Worm (Caenorhabditis elegans) whole organism, L2 larva: ENCODE results near the gene C32C4.3.

Source experiments
- ZK546.5 ChIP-seq: sonication (generic microtip); optimal IDR thresholded peaks from 2 replicates; lab custom pipeline; 2017; ENCODE audit warnings: missing biosample characterization, missing genetic modification characterization
- ceh-82 ChIP-seq: fragments of 150-350 bp; optimal IDR thresholded peaks from 2 replicates; lab custom pipeline; 2014; ENCODE audit warnings: missing biosample characterization, missing genetic modification characterization
- elt-1 ChIP-seq: fragments of 150-350 bp; optimal IDR thresholded peaks from 2 replicates; lab custom pipeline; 2014; ENCODE audit warnings: missing biosample characterization, missing genetic modification characterization
- unc-62 ChIP-seq: fragments of 150-350 bp; optimal IDR thresholded peaks from 2 replicates; lab custom pipeline; 2014; ENCODE audit warnings: missing biosample characterization, missing genetic modification reagents, missing genetic modification characterization
- ztf-11 ChIP-seq: sonication (generic microtip); optimal IDR thresholded peaks from 2 replicates; lab custom pipeline; 2017; ENCODE audit warnings: missing biosample characterization, missing genetic modification characterization

DNA sequence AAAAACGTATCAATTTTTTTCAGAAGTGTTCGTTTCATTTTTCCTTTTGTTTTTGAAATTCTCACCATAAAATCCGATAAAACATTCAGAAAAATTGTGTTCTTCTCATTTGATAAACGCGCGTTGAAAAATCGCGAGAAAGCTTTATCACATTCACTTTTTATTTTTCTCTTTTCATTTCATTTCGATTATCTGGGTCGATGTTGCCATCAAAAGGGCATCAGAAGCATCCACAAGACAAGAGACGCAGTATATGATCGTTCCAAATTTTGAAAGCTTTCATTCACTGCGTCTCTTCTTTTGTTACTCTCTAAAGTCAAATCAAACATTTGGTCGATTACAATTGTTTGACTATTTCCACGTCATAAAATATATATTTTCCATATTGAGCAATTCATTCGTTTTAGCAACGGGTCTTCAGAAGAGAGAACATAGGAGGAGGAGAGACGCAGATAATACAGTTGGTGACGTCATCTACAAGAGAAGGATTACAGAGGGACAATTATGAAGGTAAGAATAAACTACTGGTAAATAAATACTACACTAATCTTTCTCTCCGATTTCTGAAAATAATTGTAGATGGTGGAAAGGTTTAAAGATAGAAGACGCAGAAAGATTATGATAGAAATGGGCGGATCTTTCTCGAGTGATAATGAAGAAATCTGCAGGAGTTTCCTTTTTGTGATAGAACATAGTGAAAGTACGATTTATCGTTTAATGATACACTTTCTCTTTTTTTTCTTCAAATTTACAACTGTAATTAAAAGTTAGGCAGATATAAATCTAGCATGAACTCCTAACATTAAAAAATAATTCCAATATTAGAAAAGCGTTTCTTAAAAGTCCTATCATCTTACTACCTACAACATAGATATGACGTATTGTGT is 44.6 kb downstream of the C32C4.3 start, which contains the start of gene H27A22.1:
- no peak for TF ChIP-seq ztf-11 (tag; lab: Kevin White, UChicago)
- no peak for TF ChIP-seq ceh-82
- no peak for TF ChIP-seq unc-62
- no peak for TF ChIP-seq elt-1
- TF ChIP-seq ZK546.5 (tag; lab: Kevin White, UChicago) = no peak
